Worm (Caenorhabditis elegans) whole organism, mixed stage, embryonic: ENCODE data around the gene T19C3.4.

ENCODE experiments used
- bed-3 ChIP-seq: fragments of 200-800 bp; sonication (Bioruptor generic); optimal IDR thresholded peaks from 3 replicates; lab custom pipeline; 2018; ENCODE audit warnings: mild to moderate bottlenecking, missing genetic modification characterization, moderate library complexity, missing compliant biosample characterization
- blmp-1 ChIP-seq: fragments of 150-350 bp; optimal IDR thresholded peaks from 2 replicates; lab custom pipeline; 2014; ENCODE audit warnings: missing biosample characterization, missing genetic modification characterization
- ceh-39 ChIP-seq: fragments of 150-350 bp; optimal IDR thresholded peaks from 2 replicates; lab custom pipeline; 2014; ENCODE audit warnings: missing biosample characterization, missing genetic modification characterization
- ceh-43 ChIP-seq: fragments of 200-800 bp; sonication (Bioruptor generic); optimal IDR thresholded peaks from 2 replicates; lab custom pipeline; 2018; ENCODE audit warnings: mild to moderate bottlenecking, missing genetic modification characterization, moderate library complexity, missing compliant biosample characterization
- ceh-83 ChIP-seq: fragments of 200-800 bp; sonication (Bioruptor generic); optimal IDR thresholded peaks from 2 replicates; lab custom pipeline; 2018; ENCODE audit warnings: mild to moderate bottlenecking, missing genetic modification characterization, missing compliant biosample characterization
- ces-1 ChIP-seq: fragments of 150-350 bp; optimal IDR thresholded peaks from 2 replicates; lab custom pipeline; 2014; ENCODE audit warnings: missing biosample characterization, missing genetic modification reagents, missing genetic modification characterization
- drap-1 ChIP-seq: fragments of 200-800 bp; sonication (Bioruptor generic); optimal IDR thresholded peaks from 3 replicates; lab custom pipeline; 2018; ENCODE audit warnings: mild to moderate bottlenecking, missing genetic modification characterization, missing compliant biosample characterization
- elt-1 ChIP-seq: sonication (generic microtip); optimal IDR thresholded peaks from 2 replicates; lab custom pipeline; 2017; ENCODE audit warnings: missing genetic modification characterization, mild to moderate bottlenecking, missing compliant biosample characterization, antibody characterized with exemption, moderate library complexity, borderline replicate concordance; ENCODE audit not compliant: insufficient read depth
- elt-3 ChIP-seq: fragments of 150-350 bp; optimal IDR thresholded peaks from 2 replicates; lab custom pipeline; 2014; ENCODE audit warnings: missing biosample characterization, missing genetic modification characterization
- flh-1 ChIP-seq: fragments of 200-800 bp; sonication (Bioruptor generic); optimal IDR thresholded peaks from 2 replicates; lab custom pipeline; 2018; ENCODE audit warnings: mild to moderate bottlenecking, missing genetic modification characterization, moderate library complexity, missing compliant biosample characterization
- ham-2 ChIP-seq: fragments of 200-800 bp; sonication (Bioruptor generic); optimal IDR thresholded peaks from 2 replicates; lab custom pipeline; 2018; ENCODE audit warnings: mild to moderate bottlenecking, missing genetic modification characterization, missing compliant biosample characterization
- hlh-1 ChIP-seq: fragments of 150-350 bp; optimal IDR thresholded peaks from 2 replicates; lab custom pipeline; 2014; ENCODE audit warnings: missing biosample characterization, missing genetic modification reagents, missing genetic modification characterization
- lin-13 ChIP-seq: fragments of 150-350 bp; optimal IDR thresholded peaks from 2 replicates; lab custom pipeline; 2014; ENCODE audit warnings: missing biosample characterization, missing genetic modification characterization
- lin-32 ChIP-seq: fragments of 200-800 bp; sonication (Bioruptor generic); optimal IDR thresholded peaks from 2 replicates; lab custom pipeline; 2018; ENCODE audit warnings: mild to moderate bottlenecking, missing genetic modification characterization, missing compliant biosample characterization
- mep-1 ChIP-seq: fragments of 150-350 bp; optimal IDR thresholded peaks from 2 replicates; lab custom pipeline; 2017; ENCODE audit warnings: missing biosample characterization, missing genetic modification reagents, missing genetic modification characterization, inconsistent platforms
- mls-2 ChIP-seq: sonication (generic microtip); optimal IDR thresholded peaks from 2 replicates; lab custom pipeline; 2016; ENCODE audit warnings: mild to moderate bottlenecking, missing genetic modification characterization, moderate library complexity, missing compliant biosample characterization
- nhr-12 ChIP-seq: fragments of 150-350 bp; optimal IDR thresholded peaks from 2 replicates; lab custom pipeline; 2014; ENCODE audit warnings: missing biosample characterization, missing genetic modification characterization
- nhr-2 ChIP-seq: fragments of 150-350 bp; optimal IDR thresholded peaks from 2 replicates; lab custom pipeline; 2014; ENCODE audit warnings: missing biosample characterization, missing genetic modification characterization
- nhr-237 ChIP-seq: fragments of 150-350 bp; optimal IDR thresholded peaks from 2 replicates; lab custom pipeline; 2014; ENCODE audit warnings: missing biosample characterization, missing genetic modification characterization
- pha-4 ChIP-seq: fragments of 150-350 bp; optimal IDR thresholded peaks from 2 replicates; lab custom pipeline; 2018; ENCODE audit warnings: missing biosample characterization, missing genetic modification reagents, missing genetic modification characterization
- sem-2 ChIP-seq: fragments of 200-800 bp; sonication (Bioruptor generic); optimal IDR thresholded peaks from 2 replicates; lab custom pipeline; 2018; ENCODE audit warnings: mild to moderate bottlenecking, missing genetic modification characterization, missing compliant biosample characterization
- snpc-4 ChIP-seq: fragments of 150-350 bp; optimal IDR thresholded peaks from 2 replicates; lab custom pipeline; 2014; ENCODE audit warnings: missing biosample characterization, missing genetic modification characterization
- sptf-1 ChIP-seq: sonication (generic microtip); optimal IDR thresholded peaks from 2 replicates; lab custom pipeline; 2017; ENCODE audit warnings: mild to moderate bottlenecking, missing genetic modification characterization, moderate library complexity, missing compliant biosample characterization
- tbx-8 ChIP-seq: fragments of 200-800 bp; sonication (Bioruptor generic); optimal IDR thresholded peaks from 2 replicates; lab custom pipeline; 2018; ENCODE audit warnings: mild to moderate bottlenecking, missing genetic modification characterization, moderate library complexity, missing compliant biosample characterization
- unc-120 ChIP-seq: sonication (generic microtip); optimal IDR thresholded peaks from 2 replicates; lab custom pipeline; 2017; ENCODE audit warnings: missing genetic modification characterization, missing compliant biosample characterization; ENCODE audit not compliant: poor library complexity, severe bottlenecking
- unc-62 ChIP-seq: fragments of 150-350 bp; optimal IDR thresholded peaks from 2 replicates; lab custom pipeline; 2014; ENCODE audit warnings: missing biosample characterization, missing genetic modification reagents, missing genetic modification characterization
- zip-8 ChIP-seq: fragments of 150-350 bp; optimal IDR thresholded peaks from 2 replicates; lab custom pipeline; 2014; ENCODE audit warnings: missing biosample characterization, missing genetic modification characterization
- ztf-11 ChIP-seq: fragments of 150-350 bp; optimal IDR thresholded peaks from 2 replicates; lab custom pipeline; 2014; ENCODE audit warnings: missing biosample characterization, missing genetic modification characterization

Gene T19C3.4

DNA sequence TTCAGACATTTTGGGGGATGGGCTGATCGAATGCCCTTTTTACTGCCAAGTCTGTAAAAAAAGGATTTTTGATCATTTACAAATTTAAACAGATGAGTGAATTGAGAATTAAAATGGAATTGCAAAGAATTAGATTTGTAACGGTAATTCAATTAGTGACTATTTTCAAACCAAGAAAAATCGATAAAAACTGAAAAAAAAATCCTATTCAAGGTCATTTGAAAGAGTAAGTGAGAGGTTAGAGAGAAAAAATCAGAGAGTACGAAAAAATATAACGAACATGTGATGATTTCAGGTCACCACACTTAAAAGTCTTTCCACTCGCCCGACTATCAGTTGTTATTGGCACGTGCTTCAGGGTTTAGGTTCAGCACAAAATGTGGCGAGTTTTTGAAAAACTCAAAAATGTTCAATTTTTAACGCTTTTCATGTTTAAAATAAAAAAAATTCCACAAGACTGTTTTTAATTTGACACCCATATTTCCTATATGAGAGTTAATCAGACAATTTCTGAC is at the start of gene T19C3.4:
Gene T19C3.4 (minus strand): TSS at position 51 of the 515 bp plus-strand sequence.
- TF ChIP-seq ceh-39 (tag; lab: Kevin White, UChicago) (no peak), ham-2 (no peak), zip-8 (tag; lab: Kevin White, UChicago) (no peak), snpc-4 (no peak), tbx-8 (GFP tag; lab: Kevin White, UChicago) (no peak), elt-1 (tag; lab: Kevin White, UChicago) (no peak), flh-1 (GFP tag; lab: Kevin White, UChicago) (no peak), lin-32 (no peak), elt-3 (tag; lab: Kevin White, UChicago) (no peak), mep-1 (tag; lab: Kevin White, UChicago) (no peak), ztf-11 (no peak), pha-4 (no peak), blmp-1 (tag; lab: Kevin White, UChicago) (no peak), nhr-2 (tag; lab: Kevin White, UChicago) (no peak), drap-1 (GFP tag; lab: Kevin White, UChicago) (no peak)
- TF ChIP-seq, all 35 proteins: peak for 0

DNA sequence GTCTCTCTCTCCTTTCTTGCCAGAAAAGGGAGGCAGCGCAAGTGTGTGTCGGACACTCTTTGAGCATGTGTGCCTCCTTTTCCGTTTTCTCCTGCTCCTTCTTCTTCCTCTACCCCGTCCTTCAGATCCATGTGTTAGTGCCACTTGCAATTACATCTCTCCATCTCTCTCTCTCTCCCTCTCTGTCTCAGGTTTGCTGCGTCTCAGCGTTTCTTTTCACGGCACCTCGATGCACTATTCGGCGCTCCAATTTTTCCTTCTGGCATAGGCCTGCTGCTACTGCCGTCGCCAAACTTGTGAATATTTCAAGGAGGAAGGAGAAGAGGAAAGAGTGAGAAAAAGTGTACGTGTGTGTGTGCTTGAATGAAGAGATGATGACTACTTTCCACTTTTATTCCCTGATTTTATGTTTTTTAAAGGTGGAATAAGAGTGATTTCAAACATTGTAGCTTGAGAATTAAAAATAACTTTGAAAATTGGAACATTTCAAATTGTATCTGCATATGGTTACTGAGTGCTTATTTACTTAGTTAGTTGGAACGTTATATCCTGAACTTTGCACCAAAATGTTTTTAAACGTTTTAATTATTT is 48.3 kb upstream of the T19C3.4 start, which contains the start of gene W02B3.3:
Gene W02B3.3 (minus strand): TSS at position 131 of the 591 bp plus-strand sequence.
- TF ChIP-seq sem-2 (GFP tag; lab: Kevin White, UChicago) (no peak), unc-120 (tag; lab: Kevin White, UChicago) (peak; percentile 37), ces-1 (peak; percentile 93)

DNA sequence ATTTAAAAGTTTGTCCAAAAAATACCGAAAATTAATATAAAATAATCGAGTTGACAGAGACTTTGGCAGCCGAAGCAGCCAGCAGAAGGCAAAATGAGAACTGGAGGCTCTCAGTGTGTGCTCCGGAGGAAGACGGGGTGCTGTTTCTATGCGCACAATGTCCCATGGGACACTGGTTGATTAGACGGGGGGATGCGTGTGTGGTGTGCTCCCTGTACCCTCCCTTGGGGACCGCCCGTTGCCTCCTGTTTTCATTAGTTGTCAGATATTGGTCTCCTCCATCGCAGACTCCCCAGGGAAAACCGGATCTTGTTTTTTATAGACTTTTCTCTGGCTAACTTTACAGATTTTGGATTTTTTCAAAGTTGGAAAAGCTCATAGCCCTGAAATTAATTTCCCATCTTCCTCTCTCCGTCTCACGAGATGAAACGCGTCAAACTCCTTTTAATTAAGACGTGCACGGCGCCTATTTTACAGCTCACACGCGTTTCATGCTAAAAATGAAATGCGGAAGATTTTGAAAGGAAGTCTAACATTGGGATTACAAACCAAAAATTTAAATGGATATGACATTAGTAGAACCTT is 45.2 kb upstream of the T19C3.4 start, which contains the start of gene C09F5.3:
Gene C09F5.3 (minus strand): TSS at position 94 of the 585 bp plus-strand sequence.
- TF ChIP-seq blmp-1 (tag; lab: Kevin White, UChicago), result no peak
- TF ChIP-seq lin-13 (tag; lab: Kevin White, UChicago), result no peak
- no peak for TF ChIP-seq unc-62 (GFP tag; lab: Kevin White, UChicago)
- no peak for TF ChIP-seq mep-1 (tag; lab: Kevin White, UChicago)
- TF ChIP-seq nhr-2 (tag; lab: Kevin White, UChicago), result no peak
- no peak for TF ChIP-seq hlh-1
- no peak for TF ChIP-seq ham-2
- TF ChIP-seq, all 35 proteins: peak for 0

DNA sequence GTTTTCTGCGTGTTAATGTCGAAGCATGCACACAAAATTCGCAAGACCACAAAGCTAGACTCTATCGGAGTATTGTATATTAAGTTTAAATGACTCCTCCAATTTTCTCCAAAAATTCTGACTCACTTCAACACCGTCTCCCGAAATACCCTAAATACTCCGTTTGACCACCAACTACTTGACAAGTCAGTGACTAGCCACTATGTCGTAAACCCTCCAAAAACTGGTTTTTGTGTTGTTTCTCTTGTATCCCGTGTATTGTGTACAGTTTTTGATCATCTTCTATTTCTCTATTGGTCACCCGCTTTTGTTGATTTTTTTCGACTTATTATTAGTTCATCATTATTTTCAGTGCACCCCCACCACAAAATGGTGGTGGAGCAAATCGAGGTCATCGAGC is 38.3 kb upstream of the T19C3.4 start, which contains the start of gene C09F5.1:
Gene C09F5.1 (plus strand): TSS at position 353 of the 400 bp plus-strand sequence.
- no peak for TF ChIP-seq ceh-43
- no peak for TF ChIP-seq sptf-1 (tag; lab: Kevin White, UChicago)
- no peak for TF ChIP-seq lin-32
- TF ChIP-seq ceh-39 (tag; lab: Kevin White, UChicago), result no peak
- no peak for TF ChIP-seq nhr-12 (tag; lab: Kevin White, UChicago)
- TF ChIP-seq nhr-237 (tag; lab: Kevin White, UChicago), result no peak
- TF ChIP-seq ceh-83, result no peak
- no peak for TF ChIP-seq tbx-8 (GFP tag; lab: Kevin White, UChicago)
- no peak for TF ChIP-seq drap-1 (GFP tag; lab: Kevin White, UChicago)
- no peak for TF ChIP-seq nhr-2 (tag; lab: Kevin White, UChicago)
- TF ChIP-seq ztf-11, result no peak
- TF ChIP-seq pha-4, result no peak
- TF ChIP-seq blmp-1 (tag; lab: Kevin White, UChicago), result no peak
- TF ChIP-seq bed-3 (GFP tag; lab: Kevin White, UChicago), result no peak

ce11 chrIII:657241-657640 is 37.2 kb upstream of the T19C3.4 start:
- TF ChIP-seq mls-2 (peak; percentile 7), sem-2 (GFP tag; lab: Kevin White, UChicago) (no peak), ceh-83 (no peak), unc-120 (tag; lab: Kevin White, UChicago) (no peak), ces-1 (peak; percentile 54), hlh-1 (no peak), blmp-1 (tag; lab: Kevin White, UChicago) (peak; percentile 38), mep-1 (tag; lab: Kevin White, UChicago) (no peak), elt-1 (tag; lab: Kevin White, UChicago) (no peak), unc-62 (GFP tag; lab: Kevin White, UChicago) (no peak), pha-4 (no peak), nhr-12 (tag; lab: Kevin White, UChicago) (no peak)
